Worm (Caenorhabditis elegans): ENCODE results near the gene syf-2.

Gene syf-2

ce11 chrIII:7179538-7180301, 17.8 kb upstream of the syf-2 start, which contains the start of the genes rps-14 and rpl-36 (continued):
- TF ChIP-seq lin-39 (tag; optimal IDR thresholded peaks at IDR 0.05) (peak; percentile 93), nhr-43 (tag; optimal IDR thresholded peaks at IDR 0.05; ENCODE audit: poor library complexity, severe bottlenecking) (peak; percentile 68), fkh-2 (tag; optimal IDR thresholded peaks at IDR 0.05) (no peak), pha-4 (tag; optimal IDR thresholded peaks at IDR 0.05) (peak; percentile 96)

DNA sequence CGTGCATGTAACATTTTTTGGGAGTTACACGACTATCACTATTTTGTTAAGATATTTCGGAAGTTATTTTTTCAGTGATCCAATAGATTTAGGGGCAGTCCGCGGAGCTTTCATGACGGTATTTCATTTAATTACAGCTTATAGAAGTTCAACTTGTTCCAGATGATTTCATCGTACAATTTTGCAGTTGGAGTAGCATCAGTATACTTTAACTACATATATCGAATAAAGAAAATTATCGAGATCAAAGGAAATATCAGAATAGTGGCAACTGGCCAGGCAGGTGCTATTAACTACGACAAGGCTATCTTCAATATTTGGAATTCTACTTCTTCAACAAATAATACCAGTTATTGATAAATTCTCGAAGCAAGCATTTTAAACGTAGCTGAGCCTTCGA, 16.6 kb upstream of the syf-2 start:
- TF ChIP-seq snpc-4 (tag; optimal IDR thresholded peaks at IDR 0.05) = no peak
- no peak for TF ChIP-seq skn-1 (tag; optimal IDR thresholded peaks at IDR 0.05)
- TF ChIP-seq elt-3 (tag; optimal IDR thresholded peaks at IDR 0.05) = no peak
- TF ChIP-seq nhr-23 (tag; optimal IDR thresholded peaks at IDR 0.05) = no peak
- no peak for TF ChIP-seq lsy-12 (tag; optimal IDR thresholded peaks at IDR 0.05)
- no peak for TF ChIP-seq sea-2 (GFP tag; optimal IDR thresholded peaks at IDR 0.05)

DNA sequence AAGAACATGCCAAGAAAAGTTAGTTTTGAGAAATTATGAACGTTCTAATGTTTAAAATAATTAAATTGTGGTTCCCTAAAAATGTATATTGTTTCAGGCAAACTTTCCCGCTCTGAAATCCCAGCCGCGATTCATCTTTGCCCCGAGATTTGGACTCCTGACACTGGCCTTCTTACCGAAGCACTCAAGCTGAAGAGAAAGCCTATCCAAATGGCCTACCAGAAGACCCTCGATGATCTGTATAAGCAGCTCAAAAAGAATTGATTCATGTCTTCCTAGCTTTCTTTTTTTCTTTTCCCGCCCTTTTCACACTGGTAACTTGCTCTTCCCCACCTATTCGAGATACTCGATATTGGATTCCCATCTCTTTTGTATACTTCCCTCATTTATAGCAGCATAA, 8.2 kb upstream of the syf-2 start:
- no peak for TF ChIP-seq fkh-10 (GFP tag; optimal IDR thresholded peaks at IDR 0.05)
- TF ChIP-seq hmg-11 (tag; optimal IDR thresholded peaks at IDR 0.05) = no peak
- TF ChIP-seq mdl-1 (tag; optimal IDR thresholded peaks at IDR 0.05) = no peak
- TF ChIP-seq ztf-4 (tag; optimal IDR thresholded peaks at IDR 0.05) = no peak

ce11 chrIII:7167568-7167937, 5.6 kb upstream of the syf-2 start, which contains the start of gene acs-4:
acs-4 (plus strand) TSS chrIII:7167838.
- TF ChIP-seq nhr-23 (tag; optimal IDR thresholded peaks at IDR 0.05) (no peak), nhr-43 (tag; optimal IDR thresholded peaks at IDR 0.05; ENCODE audit: poor library complexity, severe bottlenecking) (no peak), egl-27 (tag; optimal IDR thresholded peaks at IDR 0.05) (no peak), mml-1 (tag; optimal IDR thresholded peaks at IDR 0.05) (no peak), fkh-10 (GFP tag; optimal IDR thresholded peaks at IDR 0.05) (no peak), ceh-82 (tag; optimal IDR thresholded peaks at IDR 0.05) (no peak), ztf-4 (tag; optimal IDR thresholded peaks at IDR 0.05) (no peak), nhr-67 (tag; optimal IDR thresholded peaks at IDR 0.05) (no peak)

DNA sequence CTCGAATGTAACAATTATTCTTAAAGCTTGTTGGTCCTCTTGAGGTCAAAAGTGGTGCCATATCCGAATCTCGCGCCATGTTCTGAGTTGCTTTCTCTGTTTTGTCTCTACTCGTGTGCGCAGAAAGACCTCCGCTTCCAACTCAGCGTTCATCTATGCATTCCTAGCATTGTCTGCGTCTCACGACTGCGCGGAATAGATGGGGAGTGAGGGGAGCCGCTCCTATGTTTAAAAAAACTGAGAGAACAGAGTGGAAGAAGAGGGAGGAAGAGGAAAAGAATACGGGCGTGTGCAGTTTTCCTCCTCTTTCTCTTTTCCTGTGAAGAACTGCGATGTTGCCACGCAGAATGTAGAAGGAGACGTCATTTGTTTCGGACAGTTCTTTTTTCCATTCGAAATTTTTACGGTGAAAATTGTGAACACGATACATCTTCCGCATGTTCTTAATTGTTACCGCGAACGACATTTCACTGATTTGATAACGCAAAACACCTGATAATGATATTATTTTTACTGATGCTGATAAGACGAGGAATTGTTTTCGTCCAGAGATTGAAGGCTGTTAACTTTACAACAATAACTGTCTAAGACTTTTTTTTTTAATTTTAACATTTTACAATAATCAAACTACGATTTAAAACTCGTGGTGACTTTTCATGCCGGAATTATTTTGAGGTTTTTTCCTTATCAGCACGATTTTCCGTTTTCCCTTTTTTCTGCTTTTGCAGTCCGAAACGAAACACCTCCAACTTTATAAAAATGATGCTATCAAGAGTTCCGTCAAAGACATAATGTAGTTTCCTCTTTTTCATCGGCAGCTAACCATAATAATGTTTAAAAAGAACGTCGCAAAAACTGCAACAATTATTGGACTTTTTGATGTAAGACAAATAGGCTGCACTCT, 5.0 kb upstream of the syf-2 start:
- TF ChIP-seq nhr-11 (tag; optimal IDR thresholded peaks at IDR 0.05) (no peak), ceh-9 (tag; optimal IDR thresholded peaks at IDR 0.05) (no peak), pha-4 (tag; optimal IDR thresholded peaks at IDR 0.05) (peak; percentile 51), lin-15B (tag; optimal IDR thresholded peaks at IDR 0.05) (peak; percentile 74), eor-1 (tag; optimal IDR thresholded peaks at IDR 0.05) (no peak), fkh-10 (GFP tag; optimal IDR thresholded peaks at IDR 0.05) (peak; percentile 23), egl-27 (tag; optimal IDR thresholded peaks at IDR 0.05) (peak; percentile 54), ztf-11 (tag; optimal IDR thresholded peaks at IDR 0.05) (no peak), elt-2 (tag; optimal IDR thresholded peaks at IDR 0.05) (peak; percentile 91), pqm-1 (tag; optimal IDR thresholded peaks at IDR 0.05) (peak; percentile 65), elt-3 (tag; optimal IDR thresholded peaks at IDR 0.05) (no peak), lin-39 (tag; optimal IDR thresholded peaks at IDR 0.05) (peak; percentile 68), ZK546.5 (tag; optimal IDR thresholded peaks at IDR 0.05) (no peak), nfya-1 (tag; optimal IDR thresholded peaks at IDR 0.05; ENCODE audit: insufficient read depth) (peak; percentile 77), hmg-11 (tag; optimal IDR thresholded peaks at IDR 0.05) (peak; percentile 91), mdl-1 (tag; optimal IDR thresholded peaks at IDR 0.05) (no peak)

DNA sequence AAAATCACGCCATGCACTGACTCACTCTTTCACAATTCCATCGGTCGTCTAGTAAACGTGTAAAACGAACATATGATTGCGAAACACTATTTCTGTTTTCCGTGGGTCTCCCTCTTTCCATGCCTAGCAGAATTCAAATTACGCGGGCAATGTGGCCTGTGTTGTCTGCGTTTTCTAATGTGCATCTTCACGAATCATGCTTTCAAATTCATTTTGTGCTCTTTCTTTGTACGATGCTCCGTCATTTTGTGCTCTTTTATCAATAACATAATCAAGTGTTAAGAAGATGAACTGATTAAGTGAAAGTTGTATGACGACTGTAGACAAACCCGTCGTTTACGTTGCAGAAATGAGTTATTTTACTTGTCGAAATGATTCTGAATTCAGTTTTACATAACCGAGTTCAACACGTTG, 3.9 kb upstream of the syf-2 start:
- TF ChIP-seq fos-1 (tag; optimal IDR thresholded peaks at IDR 0.05) = peak; percentile 18
- TF ChIP-seq eor-1 (tag; optimal IDR thresholded peaks at IDR 0.05) = no peak
- peak; percentile 38 for TF ChIP-seq ceh-28 (tag; optimal IDR thresholded peaks at IDR 0.05)
- peak; percentile 44 for TF ChIP-seq egl-5 (tag; optimal IDR thresholded peaks at IDR 0.05)
- TF ChIP-seq pqm-1 (tag; optimal IDR thresholded peaks at IDR 0.05) = peak; percentile 97
- peak; percentile 50 for TF ChIP-seq nfya-1 (tag; optimal IDR thresholded peaks at IDR 0.05; ENCODE audit: insufficient read depth)
- no peak for TF ChIP-seq unc-62 (GFP tag; optimal IDR thresholded peaks at IDR 0.05)
- no peak for TF ChIP-seq sea-2 (GFP tag; optimal IDR thresholded peaks at IDR 0.05)
- TF ChIP-seq ztf-11 (tag; optimal IDR thresholded peaks at IDR 0.05) = no peak
- TF ChIP-seq snpc-4 (tag; optimal IDR thresholded peaks at IDR 0.05) = peak; percentile 37
- peak; percentile 70 for TF ChIP-seq pha-4 (tag; optimal IDR thresholded peaks at IDR 0.05)
- TF ChIP-seq lin-39 (tag; optimal IDR thresholded peaks at IDR 0.05) = peak; percentile 5
- no peak for TF ChIP-seq nhr-23 (tag; optimal IDR thresholded peaks at IDR 0.05)
- TF ChIP-seq lin-15B (tag; optimal IDR thresholded peaks at IDR 0.05) = peak; percentile 42
- peak; percentile 27 for TF ChIP-seq lsy-12 (tag; optimal IDR thresholded peaks at IDR 0.05)
- TF ChIP-seq skn-1 (tag; optimal IDR thresholded peaks at IDR 0.05) = peak; percentile 72
- peak; percentile 58 for TF ChIP-seq mdl-1 (tag; optimal IDR thresholded peaks at IDR 0.05)
- TF ChIP-seq elt-2 (tag; optimal IDR thresholded peaks at IDR 0.05) = peak; percentile 97
- TF ChIP-seq jun-1 (tag; optimal IDR thresholded peaks at IDR 0.05) = peak; percentile 82
